Fruit fly (Drosophila melanogaster) whole organism, wandering third instar larva: ENCODE results near the gene Fatp1.

Experiments
- Abd-B ChIP-seq: fragments of >200 bp; optimal IDR thresholded peaks from 2 replicates; lab custom pipeline; 2017; ENCODE audit warnings: missing biosample characterization, missing genetic modification characterization
- Hnf4 ChIP-seq: fragments of 200-800 bp; sonication (Bioruptor generic); optimal IDR thresholded peaks from 2 replicates; lab custom pipeline; 2016; ENCODE audit warnings: missing biosample characterization, mild to moderate bottlenecking, missing genetic modification characterization
- Hr78 ChIP-seq: fragments of >200 bp; optimal IDR thresholded peaks from 2 replicates; lab custom pipeline; 2017; ENCODE audit warnings: missing biosample characterization, missing genetic modification characterization
- Hr83 ChIP-seq: fragments of 200-300 bp; sonication (Bioruptor generic); optimal IDR thresholded peaks from 2 replicates; lab custom pipeline; 2016; ENCODE audit warnings: missing biosample characterization, mild to moderate bottlenecking, missing genetic modification characterization, moderate library complexity; ENCODE audit not compliant: poor library complexity, severe bottlenecking
- Mio ChIP-seq: sonication (Bioruptor generic); optimal IDR thresholded peaks from 2 replicates; lab custom pipeline; 2016; ENCODE audit warnings: missing biosample characterization, missing genetic modification characterization
- OdsH ChIP-seq: fragments of 200-800 bp; sonication (Bioruptor generic); optimal IDR thresholded peaks from 2 replicates; lab custom pipeline; 2016; ENCODE audit warnings: missing biosample characterization, mild to moderate bottlenecking, missing genetic modification characterization
- foxo ChIP-seq, 2 experiments: fragments of 200-800 bp; sonication (Bioruptor generic); optimal IDR thresholded peaks; 2 replicates in 1 of 2; 3 replicates in 1 of 2; lab custom pipeline; 2016 to 2017; ENCODE audit warnings: missing biosample characterization in 2 of 2, missing genetic modification characterization in 2 of 2
- fru ChIP-seq: fragments of 200-800 bp; sonication (Bioruptor generic); optimal IDR thresholded peaks from 3 replicates; lab custom pipeline; 2016; ENCODE audit warnings: missing biosample characterization, mild to moderate bottlenecking, missing genetic modification characterization
- h ChIP-seq: fragments of 200-800 bp; sonication (Bioruptor generic); optimal IDR thresholded peaks from 3 replicates; lab custom pipeline; 2016; ENCODE audit warnings: missing biosample characterization, mild to moderate bottlenecking, missing genetic modification characterization
- jim ChIP-seq: fragments of 175-275, 200-325 bp; sonication (Bioruptor generic); optimal IDR thresholded peaks from 2 replicates; lab custom pipeline; 2016; ENCODE audit warnings: missing biosample characterization, mild to moderate bottlenecking, missing genetic modification characterization
- lola ChIP-seq: fragments of >200 bp; optimal IDR thresholded peaks from 2 replicates; lab custom pipeline; 2017; ENCODE audit warnings: missing biosample characterization, missing genetic modification characterization
- sage ChIP-seq: fragments of 200-800 bp; sonication (Bioruptor generic); optimal IDR thresholded peaks from 2 replicates; lab custom pipeline; 2016; ENCODE audit warnings: missing biosample characterization, mild to moderate bottlenecking, missing genetic modification characterization
- usp ChIP-seq: fragments of >200 bp; optimal IDR thresholded peaks from 2 replicates; lab custom pipeline; 2017; ENCODE audit warnings: missing biosample characterization, missing genetic modification characterization

DNA sequence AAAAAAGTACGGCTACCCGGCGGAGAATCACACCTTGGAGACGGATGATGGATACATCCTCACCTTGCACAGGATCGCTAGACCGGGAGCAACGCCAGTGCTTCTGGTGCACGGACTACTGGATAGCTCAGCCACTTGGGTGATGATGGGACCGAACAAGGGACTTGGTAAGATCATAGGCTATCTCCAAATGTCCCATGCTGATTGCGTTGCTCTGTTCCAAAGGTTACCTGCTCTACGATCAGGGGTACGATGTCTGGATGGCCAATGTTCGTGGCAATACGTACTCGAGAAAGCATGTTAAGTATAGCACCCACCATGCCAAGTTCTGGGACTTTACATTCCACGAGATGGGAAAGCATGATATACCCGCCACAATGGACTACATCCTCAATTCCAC is 13.1 kb upstream of the Fatp1 start:
- TF ChIP-seq Abd-B (GFP tag; lab: Kevin White, UChicago) (no peak), h (GFP tag; lab: Kevin White, UChicago) (no peak), usp (GFP tag; lab: Kevin White, UChicago) (no peak), OdsH (GFP tag; lab: Kevin White, UChicago) (no peak), fru (GFP tag; lab: Kevin White, UChicago) (no peak), sage (GFP tag; lab: Kevin White, UChicago) (no peak), Hnf4 (GFP tag; lab: Kevin White, UChicago) (no peak), jim (no peak), Hr78 (GFP tag; lab: Kevin White, UChicago) (no peak), Hr83 (GFP tag; lab: Kevin White, UChicago) (no peak), foxo (GFP tag; optimal IDR thresholded peaks at IDR 0.05; lab: Kevin White, UChicago) (no peak), lola (GFP tag; lab: Kevin White, UChicago) (no peak), Mio (GFP tag; lab: Kevin White, UChicago) (no peak)
